Fruit fly (Drosophila melanogaster) whole organism, embryonic: ENCODE results near the gene CG32299.

Source experiments
- Awh ChIP-seq: fragments of 200-800 bp; sonication (Bioruptor generic); IDR thresholded peaks from 2 replicates; pipeline ENCODE4, ENCODE4 v1.3.6; 2022; ENCODE audit warnings: missing biosample characterization, missing genetic modification characterization
- B-H1 ChIP-seq: fragments of 200-800 bp; sonication (Bioruptor generic); IDR thresholded peaks from 3 replicates; pipeline ENCODE4 v1.3.6; 2022; ENCODE audit warnings: missing biosample characterization, missing genetic modification characterization
- B-H2 ChIP-seq: fragments of 200-800 bp; sonication (Bioruptor generic); optimal IDR thresholded peaks from 2 replicates; lab custom pipeline; 2018; ENCODE audit warnings: missing biosample characterization, mild to moderate bottlenecking, missing genetic modification characterization
- Blimp-1 ChIP-seq: fragments of 200-800 bp; sonication (Bioruptor generic); optimal IDR thresholded peaks from 3 replicates; lab custom pipeline; 2018; ENCODE audit warnings: missing biosample characterization, missing genetic modification characterization, mild to moderate bottlenecking, moderate library complexity, missing genetic modification reagents
- CG10209 ChIP-seq: fragments of 200-800 bp; sonication (Bioruptor generic); optimal IDR thresholded peaks from 3 replicates; lab custom pipeline; 2017; ENCODE audit warnings: missing biosample characterization, mild to moderate bottlenecking, missing genetic modification characterization, missing genetic modification reagents
- CG10366 ChIP-seq: fragments of 200-800 bp; sonication (Bioruptor generic); IDR thresholded peaks from 2 replicates; pipeline ENCODE4 v1.3.6; 2022; ENCODE audit warnings: missing biosample characterization, missing genetic modification characterization
- CG12219 ChIP-seq: fragments of 200-800 bp; sonication (Bioruptor generic); optimal IDR thresholded peaks from 3 replicates; lab custom pipeline; 2018; ENCODE audit warnings: missing biosample characterization, mild to moderate bottlenecking, missing genetic modification characterization
- CG12769 ChIP-seq: fragments of 200-800 bp; sonication (Bioruptor generic); optimal IDR thresholded peaks from 2 replicates; lab custom pipeline; 2019; ENCODE audit warnings: missing biosample characterization, mild to moderate bottlenecking, missing genetic modification characterization, moderate library complexity
- CG13424 ChIP-seq: fragments of 200-800 bp; sonication (Bioruptor generic); optimal IDR thresholded peaks from 2 replicates; lab custom pipeline; 2019; ENCODE audit warnings: missing biosample characterization, mild to moderate bottlenecking, missing genetic modification characterization, moderate library complexity
- CG16813 ChIP-seq: fragments of 200-800 bp; sonication (Bioruptor generic); IDR thresholded peaks from 3 replicates; pipeline ENCODE4 v1.3.6; 2022; ENCODE audit warnings: missing biosample characterization, missing genetic modification characterization; ENCODE audit not compliant: partially characterized antibody
- CG2116 ChIP-seq: fragments of 200-800 bp; sonication (Bioruptor generic); optimal IDR thresholded peaks from 3 replicates; lab custom pipeline; 2018; ENCODE audit warnings: missing biosample characterization, mild to moderate bottlenecking, missing genetic modification characterization
- CG2875 ChIP-seq: fragments of 200-800 bp; sonication (Bioruptor generic); optimal IDR thresholded peaks from 2 replicates; lab custom pipeline; 2017; ENCODE audit warnings: missing biosample characterization, mild to moderate bottlenecking, missing genetic modification characterization, missing genetic modification reagents
- CG33213 ChIP-seq: fragments of 200-800 bp; sonication (Bioruptor generic); optimal IDR thresholded peaks from 3 replicates; lab custom pipeline; 2016; ENCODE audit warnings: missing biosample characterization, missing genetic modification characterization
- CG3847 ChIP-seq: fragments of 200-800 bp; sonication (Bioruptor generic); IDR thresholded peaks from 2 replicates; pipeline ENCODE4 v1.3.6; 2022; ENCODE audit warnings: missing biosample characterization, missing genetic modification characterization
- CG4282 ChIP-seq: fragments of 200-800 bp; sonication (Bioruptor generic); optimal IDR thresholded peaks from 2 replicates; lab custom pipeline; 2016; ENCODE audit warnings: missing biosample characterization, missing genetic modification characterization
- CG4424 ChIP-seq: fragments of 200-800 bp; sonication (Bioruptor generic); optimal IDR thresholded peaks from 3 replicates; lab custom pipeline; 2016; ENCODE audit warnings: missing biosample characterization, missing genetic modification characterization
- CG8290 ChIP-seq, 3 experiments: fragments of 200-800 bp; sonication (Bioruptor generic); optimal IDR thresholded peaks; 2 replicates each; lab custom pipeline; 2016 to 2019; ENCODE audit warnings: missing biosample characterization in 3 of 3, missing genetic modification characterization in 3 of 3, mild to moderate bottlenecking in 2 of 3, moderate library complexity in 1 of 3
- Drgx ChIP-seq: fragments of 200-800 bp; sonication (Bioruptor generic); IDR thresholded peaks from 2 replicates; pipeline ENCODE4 v1.3.6; 2022; ENCODE audit warnings: missing biosample characterization, missing genetic modification characterization
- Fer2 ChIP-seq: fragments of 200-800 bp; sonication (Bioruptor generic); optimal IDR thresholded peaks from 2 replicates; lab custom pipeline; 2018; ENCODE audit warnings: missing biosample characterization, mild to moderate bottlenecking, missing genetic modification characterization, moderate library complexity
- H2.0 ChIP-seq: fragments of 200-800 bp; sonication (Bioruptor generic); IDR thresholded peaks from 2 replicates; pipeline ENCODE4 v1.3.6; 2022; ENCODE audit warnings: missing biosample characterization, missing genetic modification characterization
- Hr3 ChIP-seq: fragments of 200-800 bp; sonication (Bioruptor generic); optimal IDR thresholded peaks from 3 replicates; lab custom pipeline; 2016; ENCODE audit warnings: missing biosample characterization, missing genetic modification characterization
- Hr78 ChIP-seq, 2 experiments: fragments of 200-800 bp in 1 of 2; fragments of >200 bp in 1 of 2; sonication (Bioruptor generic) in 1 of 2; optimal IDR thresholded peaks; 2 replicates each; lab custom pipeline; 2017 to 2019; ENCODE audit warnings: missing biosample characterization in 2 of 2, missing genetic modification characterization in 2 of 2, mild to moderate bottlenecking in 1 of 2, moderate library complexity in 1 of 2
- Oli ChIP-seq: fragments of 200-800 bp; sonication (Bioruptor generic); optimal IDR thresholded peaks from 2 replicates; lab custom pipeline; 2018; ENCODE audit warnings: missing biosample characterization, mild to moderate bottlenecking, missing genetic modification characterization, moderate library complexity
- Pdp1 ChIP-seq, 2 experiments: fragments of 200-800 bp; sonication (Bioruptor generic); optimal IDR thresholded peaks; 3 replicates each; lab custom pipeline; 2016; ENCODE audit warnings: missing biosample characterization in 2 of 2, missing genetic modification characterization in 2 of 2, mild to moderate bottlenecking in 1 of 2, moderate library complexity in 1 of 2
- Stat92E ChIP-seq, 3 experiments: fragments of >200 bp in 2 of 3; fragments of 200-800 bp in 1 of 3; sonication (Bioruptor generic) in 1 of 3; optimal IDR thresholded peaks; 2 replicates each; lab custom pipeline; 2017 to 2019; ENCODE audit warnings: missing biosample characterization in 3 of 3, missing genetic modification characterization in 3 of 3, mild to moderate bottlenecking in 1 of 3, moderate library complexity in 1 of 3
- TFAM ChIP-seq: fragments of 200-800 bp; sonication (Bioruptor generic); optimal IDR thresholded peaks from 2 replicates; lab custom pipeline; 2017; ENCODE audit warnings: missing biosample characterization, missing genetic modification characterization, inconsistent platforms
- Trl ChIP-seq, 3 experiments: fragments of >200 bp in 2 of 3; fragments of 200-800 bp in 1 of 3; sonication (Bioruptor generic) in 1 of 3; optimal IDR thresholded peaks; 2 replicates in 1 of 3; 3 replicates in 2 of 3; lab custom pipeline; 2016 to 2017; ENCODE audit warnings: missing biosample characterization in 1 of 3, missing genetic modification characterization in 1 of 3
- Vsx1 ChIP-seq: fragments of 200-800 bp; sonication (Bioruptor generic); optimal IDR thresholded peaks from 2 replicates; lab custom pipeline; 2017; ENCODE audit warnings: missing biosample characterization, mild to moderate bottlenecking, missing genetic modification characterization, missing genetic modification reagents
- abd-A ChIP-seq: fragments of 200-800 bp; sonication (Bioruptor generic); optimal IDR thresholded peaks from 3 replicates; lab custom pipeline; 2019; ENCODE audit warnings: missing biosample characterization, mild to moderate bottlenecking, missing genetic modification characterization, moderate library complexity
- amos ChIP-seq: fragments of 200-800 bp; sonication (Bioruptor generic); IDR thresholded peaks from 2 replicates; pipeline ENCODE4 v1.3.6; 2022; ENCODE audit warnings: missing biosample characterization, missing genetic modification characterization; ENCODE audit not compliant: partially characterized antibody
- cg ChIP-seq: fragments of 200-800 bp; sonication (Bioruptor generic); optimal IDR thresholded peaks from 3 replicates; lab custom pipeline; 2019; ENCODE audit warnings: missing biosample characterization, mild to moderate bottlenecking, missing genetic modification characterization, moderate library complexity
- chif ChIP-seq, 2 experiments: fragments of 200-800 bp; sonication (Bioruptor generic); optimal IDR thresholded peaks; 3 replicates each; lab custom pipeline; 2016; ENCODE audit warnings: missing biosample characterization in 2 of 2, missing genetic modification characterization in 2 of 2
- dimm ChIP-seq: fragments of 200-800 bp; sonication (Bioruptor generic); IDR thresholded peaks from 2 replicates; pipeline ENCODE4 v1.3.6; 2022; ENCODE audit warnings: missing biosample characterization, missing genetic modification characterization
- ems ChIP-seq: fragments of 200-800 bp; sonication (Bioruptor generic); optimal IDR thresholded peaks from 3 replicates; lab custom pipeline; 2016; ENCODE audit warnings: missing biosample characterization, missing genetic modification characterization
- gsb-n ChIP-seq: fragments of 200-800 bp; sonication (Bioruptor generic); optimal IDR thresholded peaks from 3 replicates; lab custom pipeline; 2018; ENCODE audit warnings: missing biosample characterization, mild to moderate bottlenecking, missing genetic modification characterization
- luna ChIP-seq: fragments of 200-800 bp; sonication (Bioruptor generic); optimal IDR thresholded peaks from 2 replicates; lab custom pipeline; 2016; ENCODE audit warnings: missing biosample characterization, missing genetic modification characterization
- mirr ChIP-seq: fragments of 200-800 bp; sonication (Bioruptor generic); optimal IDR thresholded peaks from 3 replicates; lab custom pipeline; 2018; ENCODE audit warnings: missing biosample characterization, mild to moderate bottlenecking, missing genetic modification characterization
- oc ChIP-seq: fragments of 200-800 bp; sonication (Bioruptor generic); optimal IDR thresholded peaks from 2 replicates; lab custom pipeline; 2018; ENCODE audit warnings: missing biosample characterization, mild to moderate bottlenecking, missing genetic modification characterization, moderate library complexity
- odd ChIP-seq: fragments of 200-800 bp; sonication (Bioruptor generic); optimal IDR thresholded peaks from 2 replicates; lab custom pipeline; 2017; ENCODE audit warnings: missing biosample characterization, mild to moderate bottlenecking, missing genetic modification characterization
- pfk ChIP-seq: fragments of 200-800 bp; sonication (Bioruptor generic); optimal IDR thresholded peaks from 2 replicates; lab custom pipeline; 2018; ENCODE audit warnings: missing biosample characterization, mild to moderate bottlenecking, missing genetic modification characterization, moderate library complexity
- sd ChIP-seq: fragments of 200-800 bp; sonication (Bioruptor generic); optimal IDR thresholded peaks from 3 replicates; lab custom pipeline; 2018; ENCODE audit warnings: missing biosample characterization, mild to moderate bottlenecking, missing genetic modification characterization, moderate library complexity
- sima ChIP-seq: fragments of 200-800 bp; sonication (Bioruptor generic); optimal IDR thresholded peaks from 2 replicates; lab custom pipeline; 2016; ENCODE audit warnings: missing biosample characterization, missing genetic modification characterization
- toy ChIP-seq: fragments of 200-800 bp; sonication (Bioruptor generic); IDR thresholded peaks from 2 replicates; pipeline ENCODE4 v1.3.6; 2022; ENCODE audit warnings: missing biosample characterization, missing genetic modification characterization
- vvl ChIP-seq: fragments of 200-800 bp; sonication (Bioruptor generic); IDR thresholded peaks from 2 replicates; pipeline ENCODE4 v1.3.6; 2022; ENCODE audit warnings: missing biosample characterization, missing genetic modification characterization
- wdn ChIP-seq: fragments of 200-800 bp; sonication (Bioruptor generic); IDR thresholded peaks from 2 replicates; pipeline ENCODE4 v1.3.6; 2022; ENCODE audit warnings: missing biosample characterization, missing genetic modification characterization
- zen ChIP-seq: fragments of 200-800 bp; sonication (Bioruptor generic); optimal IDR thresholded peaks from 3 replicates; lab custom pipeline; 2018; ENCODE audit warnings: missing biosample characterization, mild to moderate bottlenecking, missing genetic modification characterization, moderate library complexity

The CG32299 gene

DNA sequence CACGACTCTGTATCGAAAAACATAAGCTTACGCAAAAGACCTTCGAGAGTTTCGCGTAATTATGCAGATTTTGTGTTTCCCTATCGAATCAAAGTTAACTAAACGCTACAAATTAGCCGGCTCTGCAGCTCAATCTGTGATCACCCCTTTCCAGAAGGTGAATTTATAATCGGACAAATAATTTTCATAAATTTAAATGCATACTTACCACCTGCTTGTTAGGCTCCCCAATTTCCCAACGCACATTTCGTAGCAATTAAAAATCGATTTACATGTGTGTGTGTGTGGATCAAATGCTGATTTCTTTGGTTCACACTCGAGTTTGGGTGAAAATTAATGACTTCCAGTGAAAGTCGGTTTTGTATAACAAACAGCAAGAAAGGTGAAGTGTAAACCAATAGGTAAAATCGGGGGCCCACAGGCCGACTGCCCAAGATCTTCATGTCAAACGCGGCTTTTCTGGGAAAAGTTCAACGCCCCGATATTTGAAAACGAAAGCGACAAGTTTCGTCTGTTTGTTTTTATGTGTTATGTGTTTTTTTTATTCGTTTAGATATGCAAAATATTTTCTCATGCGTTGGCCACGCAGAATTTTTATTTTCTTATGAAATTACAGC, 6.9 kb upstream of the CG32299 start:
- no peak for TF ChIP-seq CG33213
- TF ChIP-seq CG3847 (GFP tag; lab: Robert Waterston, UW), result no peak
- no peak for TF ChIP-seq CG16813 (GFP tag; lab: Robert Waterston, UW)
- no peak for TF ChIP-seq toy (GFP tag; lab: Robert Waterston, UW)
- peak in 1 of 3 experiments; percentile 37 for TF ChIP-seq Stat92E (GFP tag; optimal IDR thresholded peaks at IDR 0.05; lab: Kevin White, UChicago)
- no peak for TF ChIP-seq B-H1 (GFP tag; lab: Robert Waterston, UW)
- TF ChIP-seq oc (tag; lab: Kevin White, UChicago), result peak; percentile 34
- TF ChIP-seq gsb-n (tag; lab: Kevin White, UChicago), result peak; percentile 18
- no peak for TF ChIP-seq Oli (tag; lab: Kevin White, UChicago)
- TF ChIP-seq H2.0, result no peak
- TF ChIP-seq CG12219 (GFP tag; lab: Kevin White, UChicago), result no peak
- peak in 1 of 2 experiments; percentile 14 for TF ChIP-seq Pdp1 (GFP tag; optimal IDR thresholded peaks at IDR 0.05; lab: Kevin White, UChicago)
- TF ChIP-seq abd-A (tag; lab: Kevin White, UChicago), result peak; percentile 57
- TF ChIP-seq CG4424, result no peak
- no peak for TF ChIP-seq B-H2 (GFP tag; lab: Kevin White, UChicago)
- no peak for TF ChIP-seq CG10366 (GFP tag; lab: Robert Waterston, UW)
- no peak for TF ChIP-seq CG2875 (GFP tag; lab: Kevin White, UChicago)
- no peak for TF ChIP-seq chif (GFP tag; optimal IDR thresholded peaks at IDR 0.05; lab: Kevin White, UChicago)
- no peak for TF ChIP-seq Hr3 (GFP tag; lab: Kevin White, UChicago)
- TF ChIP-seq sd (tag; lab: Kevin White, UChicago), result peak; percentile 10
- TF ChIP-seq Vsx1 (GFP tag; lab: Kevin White, UChicago), result no peak
- no peak for TF ChIP-seq sima (GFP tag; lab: Kevin White, UChicago)
- TF ChIP-seq CG4282 (GFP tag; lab: Kevin White, UChicago), result no peak
- TF ChIP-seq wdn (GFP tag; lab: Robert Waterston, UW), result no peak
- peak in 1 of 2 experiments; percentile 7 for TF ChIP-seq Hr78 (GFP tag; optimal IDR thresholded peaks at IDR 0.05; lab: Kevin White, UChicago)
- peak; percentile 73 for TF ChIP-seq Awh (GFP tag; lab: Robert Waterston, UW)
- no peak for TF ChIP-seq odd (GFP tag; lab: Kevin White, UChicago)
- no peak for TF ChIP-seq CG8290 (GFP tag; optimal IDR thresholded peaks at IDR 0.05; lab: Kevin White, UChicago)
- TF ChIP-seq CG8290 (tag; optimal IDR thresholded peaks at IDR 0.05; lab: Kevin White, UChicago), result no peak
- TF ChIP-seq cg (GFP tag; lab: Kevin White, UChicago), result peak; percentile 7
- peak; percentile 83 for TF ChIP-seq vvl (GFP tag; lab: Robert Waterston, UW)
- TF ChIP-seq CG13424 (tag; lab: Kevin White, UChicago), result no peak
- TF ChIP-seq dimm (GFP tag; lab: Robert Waterston, UW), result no peak
- TF ChIP-seq Trl (optimal IDR thresholded peaks at IDR 0.05; lab: Kevin White, UChicago), result no peak
- no peak for TF ChIP-seq Trl (GFP tag; optimal IDR thresholded peaks at IDR 0.05; lab: Kevin White, UChicago)
- TF ChIP-seq CG2116 (GFP tag; lab: Kevin White, UChicago), result no peak
- TF ChIP-seq CG10209 (GFP tag; lab: Kevin White, UChicago), result no peak
- peak; percentile 97 for TF ChIP-seq Blimp-1
- no peak for TF ChIP-seq zen (tag; lab: Kevin White, UChicago)
- no peak for TF ChIP-seq amos (GFP tag; lab: Robert Waterston, UW)
- TF ChIP-seq luna (GFP tag; lab: Kevin White, UChicago), result no peak
- TF ChIP-seq mirr, result no peak
- no peak for TF ChIP-seq CG12769
- TF ChIP-seq pfk, result no peak
- no peak for TF ChIP-seq TFAM (GFP tag; lab: Kevin White, UChicago)
- no peak for TF ChIP-seq ems (GFP tag; lab: Kevin White, UChicago)
- no peak for TF ChIP-seq Drgx
- no peak for TF ChIP-seq Fer2 (tag; lab: Kevin White, UChicago)
